Fruit fly (Drosophila melanogaster): ENCODE measurements around the gene RabGGTb.

dm6 chr2L:2829637-2830340 lies 49.1 kb upstream of the RabGGTb start, which contains the start of gene Duox:
- TF ChIP-seq pan (optimal IDR thresholded peaks at IDR 0.05) (no peak), pan (GFP tag; optimal IDR thresholded peaks at IDR 0.05 in 1 of 2, IDR thresholded peaks at IDR 0.05 in 1 of 2) (no peak), pnt (GFP tag; optimal IDR thresholded peaks at IDR 0.05) (no peak), Sin3A (optimal IDR thresholded peaks at IDR 0.05) (no peak), lmd (GFP tag; IDR thresholded peaks at IDR 0.05) (no peak), Sox102F (GFP tag; optimal IDR thresholded peaks at IDR 0.05) (no peak), chinmo (GFP tag; IDR thresholded peaks at IDR 0.05; ENCODE audit: partially characterized antibody) (peak; percentile 84; the same call in 1 of the 4 replicates), CG2120 (GFP tag; optimal IDR thresholded peaks at IDR 0.05) (no peak), jumu (GFP tag; optimal IDR thresholded peaks at IDR 0.05) (no peak), gem (tag; optimal IDR thresholded peaks at IDR 0.05) (no peak), Max (GFP tag; optimal IDR thresholded peaks at IDR 0.05) (no peak), Optix (GFP tag; IDR thresholded peaks at IDR 0.05) (no peak), CG6683 (GFP tag; optimal IDR thresholded peaks at IDR 0.05) (no peak), HHEX (GFP tag; optimal IDR thresholded peaks at IDR 0.05) (no peak), Side (GFP tag; optimal IDR thresholded peaks at IDR 0.05) (no peak)

Measured in whole organism, embryonic.